Worm (Caenorhabditis elegans) whole organism, mixed stage, embryonic: ENCODE results near the gene sre-51.

ENCODE experiments used
- M03D4.4 ChIP-seq: sonication (generic microtip); optimal IDR thresholded peaks from 2 replicates; lab custom pipeline; 2017; ENCODE audit warnings: mild to moderate bottlenecking, missing genetic modification characterization, missing compliant biosample characterization
- bed-3 ChIP-seq: fragments of 200-800 bp; sonication (Bioruptor generic); optimal IDR thresholded peaks from 3 replicates; lab custom pipeline; 2018; ENCODE audit warnings: mild to moderate bottlenecking, missing genetic modification characterization, moderate library complexity, missing compliant biosample characterization
- blmp-1 ChIP-seq: fragments of 150-350 bp; optimal IDR thresholded peaks from 2 replicates; lab custom pipeline; 2014; ENCODE audit warnings: missing biosample characterization, missing genetic modification characterization
- ceh-39 ChIP-seq: fragments of 150-350 bp; optimal IDR thresholded peaks from 2 replicates; lab custom pipeline; 2014; ENCODE audit warnings: missing biosample characterization, missing genetic modification characterization
- ceh-43 ChIP-seq: fragments of 200-800 bp; sonication (Bioruptor generic); optimal IDR thresholded peaks from 2 replicates; lab custom pipeline; 2018; ENCODE audit warnings: mild to moderate bottlenecking, missing genetic modification characterization, moderate library complexity, missing compliant biosample characterization
- ceh-83 ChIP-seq: fragments of 200-800 bp; sonication (Bioruptor generic); optimal IDR thresholded peaks from 2 replicates; lab custom pipeline; 2018; ENCODE audit warnings: mild to moderate bottlenecking, missing genetic modification characterization, missing compliant biosample characterization
- ces-1 ChIP-seq: fragments of 150-350 bp; optimal IDR thresholded peaks from 2 replicates; lab custom pipeline; 2014; ENCODE audit warnings: missing biosample characterization, missing genetic modification reagents, missing genetic modification characterization
- cnd-1 ChIP-seq: fragments of 200-800 bp; sonication (Bioruptor generic); optimal IDR thresholded peaks from 2 replicates; lab custom pipeline; 2018; ENCODE audit warnings: mild to moderate bottlenecking, missing genetic modification characterization, missing compliant biosample characterization
- drap-1 ChIP-seq: fragments of 200-800 bp; sonication (Bioruptor generic); optimal IDR thresholded peaks from 3 replicates; lab custom pipeline; 2018; ENCODE audit warnings: mild to moderate bottlenecking, missing genetic modification characterization, missing compliant biosample characterization
- elt-1 ChIP-seq: sonication (generic microtip); optimal IDR thresholded peaks from 2 replicates; lab custom pipeline; 2017; ENCODE audit warnings: missing genetic modification characterization, mild to moderate bottlenecking, missing compliant biosample characterization, antibody characterized with exemption, moderate library complexity, borderline replicate concordance; ENCODE audit not compliant: insufficient read depth
- elt-3 ChIP-seq: fragments of 150-350 bp; optimal IDR thresholded peaks from 2 replicates; lab custom pipeline; 2014; ENCODE audit warnings: missing biosample characterization, missing genetic modification characterization
- flh-1 ChIP-seq: fragments of 200-800 bp; sonication (Bioruptor generic); optimal IDR thresholded peaks from 2 replicates; lab custom pipeline; 2018; ENCODE audit warnings: mild to moderate bottlenecking, missing genetic modification characterization, moderate library complexity, missing compliant biosample characterization
- ham-2 ChIP-seq: fragments of 200-800 bp; sonication (Bioruptor generic); optimal IDR thresholded peaks from 2 replicates; lab custom pipeline; 2018; ENCODE audit warnings: mild to moderate bottlenecking, missing genetic modification characterization, missing compliant biosample characterization
- hlh-1 ChIP-seq: fragments of 150-350 bp; optimal IDR thresholded peaks from 2 replicates; lab custom pipeline; 2014; ENCODE audit warnings: missing biosample characterization, missing genetic modification reagents, missing genetic modification characterization
- lin-13 ChIP-seq: fragments of 150-350 bp; optimal IDR thresholded peaks from 2 replicates; lab custom pipeline; 2014; ENCODE audit warnings: missing biosample characterization, missing genetic modification characterization
- lin-32 ChIP-seq: fragments of 200-800 bp; sonication (Bioruptor generic); optimal IDR thresholded peaks from 2 replicates; lab custom pipeline; 2018; ENCODE audit warnings: mild to moderate bottlenecking, missing genetic modification characterization, missing compliant biosample characterization
- lsy-2 ChIP-seq: fragments of 150-350 bp; optimal IDR thresholded peaks from 2 replicates; lab custom pipeline; 2014; ENCODE audit warnings: missing biosample characterization, missing genetic modification characterization
- mab-5 ChIP-seq: fragments of 150-350 bp; optimal IDR thresholded peaks from 2 replicates; lab custom pipeline; 2014; ENCODE audit warnings: missing biosample characterization, missing genetic modification characterization
- mep-1 ChIP-seq: fragments of 150-350 bp; optimal IDR thresholded peaks from 2 replicates; lab custom pipeline; 2017; ENCODE audit warnings: missing biosample characterization, missing genetic modification reagents, missing genetic modification characterization, inconsistent platforms
- mls-2 ChIP-seq: sonication (generic microtip); optimal IDR thresholded peaks from 2 replicates; lab custom pipeline; 2016; ENCODE audit warnings: mild to moderate bottlenecking, missing genetic modification characterization, moderate library complexity, missing compliant biosample characterization
- nhr-12 ChIP-seq: fragments of 150-350 bp; optimal IDR thresholded peaks from 2 replicates; lab custom pipeline; 2014; ENCODE audit warnings: missing biosample characterization, missing genetic modification characterization
- nhr-2 ChIP-seq: fragments of 150-350 bp; optimal IDR thresholded peaks from 2 replicates; lab custom pipeline; 2014; ENCODE audit warnings: missing biosample characterization, missing genetic modification characterization
- nhr-237 ChIP-seq: fragments of 150-350 bp; optimal IDR thresholded peaks from 2 replicates; lab custom pipeline; 2014; ENCODE audit warnings: missing biosample characterization, missing genetic modification characterization
- nhr-28 ChIP-seq: fragments of 150-350 bp; optimal IDR thresholded peaks from 2 replicates; lab custom pipeline; 2014; ENCODE audit warnings: missing biosample characterization, missing genetic modification characterization
- nhr-76 ChIP-seq: sonication (generic microtip); optimal IDR thresholded peaks from 2 replicates; lab custom pipeline; 2017; ENCODE audit warnings: missing biosample characterization, missing genetic modification characterization
- pha-4 ChIP-seq: fragments of 150-350 bp; optimal IDR thresholded peaks from 2 replicates; lab custom pipeline; 2018; ENCODE audit warnings: missing biosample characterization, missing genetic modification reagents, missing genetic modification characterization
- sem-2 ChIP-seq: fragments of 200-800 bp; sonication (Bioruptor generic); optimal IDR thresholded peaks from 2 replicates; lab custom pipeline; 2018; ENCODE audit warnings: mild to moderate bottlenecking, missing genetic modification characterization, missing compliant biosample characterization
- snpc-4 ChIP-seq: fragments of 150-350 bp; optimal IDR thresholded peaks from 2 replicates; lab custom pipeline; 2014; ENCODE audit warnings: missing biosample characterization, missing genetic modification characterization
- sptf-1 ChIP-seq: sonication (generic microtip); optimal IDR thresholded peaks from 2 replicates; lab custom pipeline; 2017; ENCODE audit warnings: mild to moderate bottlenecking, missing genetic modification characterization, moderate library complexity, missing compliant biosample characterization
- tbx-8 ChIP-seq: fragments of 200-800 bp; sonication (Bioruptor generic); optimal IDR thresholded peaks from 2 replicates; lab custom pipeline; 2018; ENCODE audit warnings: mild to moderate bottlenecking, missing genetic modification characterization, moderate library complexity, missing compliant biosample characterization
- unc-120 ChIP-seq: sonication (generic microtip); optimal IDR thresholded peaks from 2 replicates; lab custom pipeline; 2017; ENCODE audit warnings: missing genetic modification characterization, missing compliant biosample characterization; ENCODE audit not compliant: poor library complexity, severe bottlenecking
- unc-39 ChIP-seq: fragments of 150-350 bp; optimal IDR thresholded peaks from 2 replicates; lab custom pipeline; 2014; ENCODE audit warnings: missing biosample characterization, missing genetic modification characterization
- unc-62 ChIP-seq: fragments of 150-350 bp; optimal IDR thresholded peaks from 2 replicates; lab custom pipeline; 2014; ENCODE audit warnings: missing biosample characterization, missing genetic modification reagents, missing genetic modification characterization
- zip-8 ChIP-seq: fragments of 150-350 bp; optimal IDR thresholded peaks from 2 replicates; lab custom pipeline; 2014; ENCODE audit warnings: missing biosample characterization, missing genetic modification characterization
- ztf-11 ChIP-seq: fragments of 150-350 bp; optimal IDR thresholded peaks from 2 replicates; lab custom pipeline; 2014; ENCODE audit warnings: missing biosample characterization, missing genetic modification characterization

The sre-51 gene

DNA sequence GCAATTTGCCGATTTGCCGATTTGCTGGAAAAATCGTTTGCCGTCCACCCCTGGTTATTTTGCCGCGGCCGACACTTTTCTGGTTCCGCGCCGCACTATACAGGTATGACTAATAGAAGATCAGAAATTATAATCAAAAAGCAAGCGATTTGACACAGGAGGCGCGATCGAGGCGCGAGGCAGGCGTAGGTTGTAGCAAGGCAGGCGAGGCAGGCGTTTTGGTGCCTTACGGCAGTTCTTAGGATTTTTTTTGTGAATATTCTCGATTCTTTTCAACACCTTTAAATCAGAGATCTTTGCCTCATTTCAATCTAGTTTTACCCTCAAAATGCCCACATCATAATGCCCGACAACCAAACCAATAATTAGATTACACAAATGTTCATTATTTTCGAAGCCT lies 12.5 kb downstream of the sre-51 start, which contains the start of gene sre-56:
Gene sre-56, plus strand, starts transcription at position 301 of the 400 bp plus-strand sequence.
- TF ChIP-seq flh-1 (no peak), pha-4 (no peak), bed-3 (GFP tag; lab: Kevin White, UChicago) (no peak)
- TF ChIP-seq, all 35 proteins: peak for 0

DNA sequence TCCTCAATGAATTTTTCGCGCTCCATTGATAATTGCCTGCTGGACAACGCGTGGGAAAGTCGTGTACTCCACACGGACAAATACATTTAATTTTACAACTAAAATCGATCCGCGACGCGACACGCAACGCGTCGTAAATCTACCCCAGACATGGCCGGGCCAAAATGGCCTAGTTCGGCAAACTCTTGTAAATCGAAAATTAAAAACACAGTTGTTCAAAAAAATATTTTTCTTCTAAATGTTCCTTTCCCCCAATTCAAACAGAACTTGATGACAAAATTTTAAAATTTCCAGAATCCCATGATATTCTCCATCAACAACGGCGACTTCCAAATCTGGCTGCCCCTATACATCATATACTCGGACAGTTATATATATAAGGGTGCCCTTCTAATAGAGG lies 17.3 kb downstream of the sre-51 start, which contains the start of gene sre-55:
Gene sre-55, plus strand, starts transcription at position 301 of the 400 bp plus-strand sequence.
- no peak for TF ChIP-seq M03D4.4
- no peak for TF ChIP-seq cnd-1 (tag; lab: Kevin White, UChicago)
- TF ChIP-seq pha-4: no peak
- TF ChIP-seq tbx-8 (GFP tag; lab: Kevin White, UChicago): no peak

DNA sequence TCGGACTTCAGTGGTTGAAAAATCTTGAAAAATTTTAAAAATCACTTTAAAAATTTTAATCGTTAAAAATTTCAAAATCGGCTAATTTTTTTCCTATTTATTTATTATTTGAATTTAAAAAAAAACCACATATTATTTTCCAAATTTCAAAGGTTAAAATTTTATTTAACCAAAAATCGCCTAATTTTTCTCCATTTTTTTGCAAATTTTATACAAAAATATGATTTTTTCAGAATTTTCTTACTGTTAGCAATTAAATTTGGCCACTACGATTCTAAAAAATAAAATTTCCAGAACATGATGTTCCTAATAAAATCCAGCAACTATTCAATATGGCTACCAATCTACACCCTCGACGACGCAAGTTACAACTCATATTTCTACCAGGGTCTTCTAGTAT lies 21.0 kb downstream of the sre-51 start, which contains the start of gene sre-54:
Gene sre-54, plus strand, starts transcription at position 301 of the 400 bp plus-strand sequence.
- TF ChIP-seq blmp-1 (tag; lab: Kevin White, UChicago) (no peak), nhr-2 (tag; lab: Kevin White, UChicago) (no peak), ceh-43 (GFP tag; lab: Kevin White, UChicago) (no peak), nhr-28 (no peak)

DNA sequence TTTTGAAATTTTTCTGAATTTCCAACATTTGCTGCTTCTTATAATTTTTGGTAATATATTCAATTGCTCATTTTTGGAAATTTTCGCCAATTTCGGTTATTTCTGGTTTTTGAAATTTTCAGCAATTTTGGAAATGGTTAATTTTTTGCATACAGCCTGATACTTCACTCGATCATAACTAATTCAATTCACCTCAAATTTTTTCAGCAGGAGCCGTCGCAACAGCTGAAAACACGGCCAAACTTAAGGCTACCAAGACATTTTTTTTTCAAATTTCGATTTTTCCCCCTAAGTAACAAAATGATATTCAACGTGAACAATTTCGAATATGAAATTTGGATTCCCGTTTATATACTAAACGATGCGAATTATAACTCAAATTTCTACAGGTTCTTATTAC lies 23.8 kb downstream of the sre-51 start, which contains the start of gene sre-52:
Gene sre-52, plus strand, starts transcription at position 301 of the 400 bp plus-strand sequence.
- TF ChIP-seq elt-3 (tag; lab: Kevin White, UChicago): no peak
- no peak for TF ChIP-seq tbx-8 (GFP tag; lab: Kevin White, UChicago)
- TF ChIP-seq lin-13: no peak
- TF ChIP-seq ceh-39 (tag; lab: Kevin White, UChicago): no peak
- TF ChIP-seq cnd-1 (tag; lab: Kevin White, UChicago): no peak
- no peak for TF ChIP-seq snpc-4 (tag; lab: Kevin White, UChicago)
- TF ChIP-seq blmp-1 (tag; lab: Kevin White, UChicago): no peak
- TF ChIP-seq hlh-1 (tag; lab: Kevin White, UChicago): no peak
- no peak for TF ChIP-seq nhr-28
- no peak for TF ChIP-seq mls-2 (tag; lab: Kevin White, UChicago)
- no peak for TF ChIP-seq lsy-2
- no peak for TF ChIP-seq zip-8 (tag; lab: Kevin White, UChicago)
- no peak for TF ChIP-seq sptf-1 (tag; lab: Kevin White, UChicago)

DNA sequence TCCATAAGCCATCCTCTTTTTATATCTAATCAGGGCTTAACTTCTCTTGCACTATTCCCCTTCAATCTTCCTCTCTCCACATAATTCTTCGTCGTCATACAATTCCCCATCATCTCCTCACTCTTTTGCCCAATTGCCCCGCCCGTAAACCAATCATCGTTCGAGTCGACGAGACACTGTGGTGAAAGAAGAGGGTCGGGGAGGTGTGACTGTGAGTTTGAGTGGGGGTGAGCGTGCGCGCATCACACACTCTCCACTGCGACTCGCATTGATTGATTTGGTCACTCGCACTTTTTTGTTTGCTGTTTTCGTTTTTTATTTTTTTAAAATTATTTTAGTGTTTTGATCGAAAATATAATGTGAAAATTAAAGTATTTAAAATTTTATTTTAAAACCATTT lies 27.5 kb downstream of the sre-51 start:
- TF ChIP-seq nhr-12 (tag; lab: Kevin White, UChicago): no peak
- no peak for TF ChIP-seq bed-3 (GFP tag; lab: Kevin White, UChicago)
- TF ChIP-seq nhr-28: no peak
- TF ChIP-seq mab-5 (tag; lab: Kevin White, UChicago): no peak
- peak; percentile 64 for TF ChIP-seq unc-120 (tag; lab: Kevin White, UChicago)
- peak; percentile 36 for TF ChIP-seq nhr-237 (tag; lab: Kevin White, UChicago)
- no peak for TF ChIP-seq blmp-1 (tag; lab: Kevin White, UChicago)
- TF ChIP-seq ceh-83 (GFP tag; lab: Kevin White, UChicago): no peak
- no peak for TF ChIP-seq unc-62 (GFP tag; lab: Kevin White, UChicago)
- TF ChIP-seq cnd-1 (tag; lab: Kevin White, UChicago): peak; percentile 30
- no peak for TF ChIP-seq ham-2 (GFP tag; lab: Kevin White, UChicago)
- no peak for TF ChIP-seq snpc-4 (tag; lab: Kevin White, UChicago)
- no peak for TF ChIP-seq flh-1
- no peak for TF ChIP-seq drap-1 (GFP tag; lab: Kevin White, UChicago)
- TF ChIP-seq hlh-1 (tag; lab: Kevin White, UChicago): no peak
- TF ChIP-seq sptf-1 (tag; lab: Kevin White, UChicago): peak; percentile 9
- TF ChIP-seq elt-1 (tag; lab: Kevin White, UChicago): no peak
- TF ChIP-seq nhr-2 (tag; lab: Kevin White, UChicago): no peak
- no peak for TF ChIP-seq ztf-11 (tag; lab: Kevin White, UChicago)
- no peak for TF ChIP-seq ceh-43 (GFP tag; lab: Kevin White, UChicago)
- no peak for TF ChIP-seq nhr-76 (tag; lab: Kevin White, UChicago)
- no peak for TF ChIP-seq sem-2
- peak; percentile 79 for TF ChIP-seq mls-2 (tag; lab: Kevin White, UChicago)
- no peak for TF ChIP-seq tbx-8 (GFP tag; lab: Kevin White, UChicago)
- peak; percentile 10 for TF ChIP-seq M03D4.4
- no peak for TF ChIP-seq elt-3 (tag; lab: Kevin White, UChicago)
- no peak for TF ChIP-seq zip-8 (tag; lab: Kevin White, UChicago)
- no peak for TF ChIP-seq unc-39 (tag; lab: Kevin White, UChicago)
- TF ChIP-seq pha-4: peak; percentile 56
- peak; percentile 87 for TF ChIP-seq lsy-2
- peak; percentile 19 for TF ChIP-seq lin-13
- TF ChIP-seq ces-1 (GFP tag; lab: Kevin White, UChicago): peak; percentile 95
- peak; percentile 65 for TF ChIP-seq mep-1 (tag; lab: Kevin White, UChicago)
- no peak for TF ChIP-seq lin-32 (GFP tag; lab: Kevin White, UChicago)
- peak; percentile 44 for TF ChIP-seq ceh-39 (tag; lab: Kevin White, UChicago)
